Fruit fly (Drosophila melanogaster): ENCODE results near the gene Dip-B.

Dip-B gene

dm6 chr3R:13797269-13797677 is 15.2 kb downstream of the Dip-B start (continued):
- TF ChIP-seq pfk (GFP tag; optimal IDR thresholded peaks at IDR 0.05): no peak
- TF ChIP-seq CG3065 (GFP tag; optimal IDR thresholded peaks at IDR 0.05): peak; percentile 67
- no peak for TF ChIP-seq CG10366 (GFP tag; IDR thresholded peaks at IDR 0.05)
- no peak for TF ChIP-seq CG17328 (GFP tag; IDR thresholded peaks at IDR 0.05)
- peak; percentile 28 for TF ChIP-seq gem (tag; optimal IDR thresholded peaks at IDR 0.05)
- TF ChIP-seq dmrt11E (tag; optimal IDR thresholded peaks at IDR 0.05): peak; percentile 2
- no peak for TF ChIP-seq CG13624 (GFP tag; optimal IDR thresholded peaks at IDR 0.05)
- no peak for TF ChIP-seq CG4328 (GFP tag; optimal IDR thresholded peaks at IDR 0.05)
- TF ChIP-seq CG1603 (tag; optimal IDR thresholded peaks at IDR 0.05): peak; percentile 37
- no peak for TF ChIP-seq Hr51 (GFP tag; optimal IDR thresholded peaks at IDR 0.05)
- no peak for TF ChIP-seq shn (GFP tag; optimal IDR thresholded peaks at IDR 0.05)
- TF ChIP-seq tna (GFP tag; IDR thresholded peaks at IDR 0.05; ENCODE audit: partially characterized antibody): no peak
- no peak for TF ChIP-seq dpn (GFP tag; optimal IDR thresholded peaks at IDR 0.05)
- TF ChIP-seq dmrt99B (tag; optimal IDR thresholded peaks at IDR 0.05): peak; percentile 23
- TF ChIP-seq Atf-2 (GFP tag; optimal IDR thresholded peaks at IDR 0.05): no peak
- TF ChIP-seq CG3995 (GFP tag; optimal IDR thresholded peaks at IDR 0.05): no peak
- TF ChIP-seq pita (GFP tag; optimal IDR thresholded peaks at IDR 0.05): no peak
- TF ChIP-seq ranshi (GFP tag; IDR thresholded peaks at IDR 0.05): no peak
- no peak for TF ChIP-seq dan (GFP tag; IDR thresholded peaks at IDR 0.05)
- no peak for TF ChIP-seq CG10654 (GFP tag; optimal IDR thresholded peaks at IDR 0.05)
- TF ChIP-seq ewg (GFP tag; optimal IDR thresholded peaks at IDR 0.05): no peak
- 0 out of 2 replicates have a peak, but pooled peaks have one; percentile 15 for TF ChIP-seq esg (GFP tag; conservative IDR thresholded peaks at IDR 0.05)
- no peak for TF ChIP-seq gcm2 (GFP tag; optimal IDR thresholded peaks at IDR 0.05)
- TF ChIP-seq CG13424 (tag; optimal IDR thresholded peaks at IDR 0.05): no peak
- no peak for TF ChIP-seq jumu (GFP tag; optimal IDR thresholded peaks at IDR 0.05)
- no peak for TF ChIP-seq CG15514 (GFP tag; optimal IDR thresholded peaks at IDR 0.05)
- no peak for TF ChIP-seq Dip3 (GFP tag; optimal IDR thresholded peaks at IDR 0.05)
- TF ChIP-seq Med (GFP tag): no peak
- TF ChIP-seq CG11504 (tag; optimal IDR thresholded peaks at IDR 0.05): no peak
- peak; percentile 3 for TF ChIP-seq CG30403 (GFP tag; optimal IDR thresholded peaks at IDR 0.05)
- no peak for TF ChIP-seq CG7987 (GFP tag; optimal IDR thresholded peaks at IDR 0.05)
- no peak for TF ChIP-seq CG8944 (GFP tag; optimal IDR thresholded peaks at IDR 0.05)
- TF ChIP-seq CkIIα-i1 (GFP tag; IDR thresholded peaks at IDR 0.05): no peak
- no peak for TF ChIP-seq CG11247 (GFP tag; IDR thresholded peaks at IDR 0.05)
- no peak for TF ChIP-seq lab (GFP tag; optimal IDR thresholded peaks at IDR 0.05)
- no peak for TF ChIP-seq CG11093 (GFP tag; IDR thresholded peaks at IDR 0.05)
- TF ChIP-seq wek (GFP tag; optimal IDR thresholded peaks at IDR 0.05): no peak
- TF ChIP-seq ERR (GFP tag; optimal IDR thresholded peaks at IDR 0.05): no peak
- TF ChIP-seq CG17359 (tag; optimal IDR thresholded peaks at IDR 0.05): no peak
- TF ChIP-seq CG14965 (GFP tag; optimal IDR thresholded peaks at IDR 0.05; ENCODE audit: borderline replicate concordance): no peak
- TF ChIP-seq Bgb (GFP tag; IDR thresholded peaks at IDR 0.05; ENCODE audit: partially characterized antibody): no peak
- TF ChIP-seq CG7745 (tag; optimal IDR thresholded peaks at IDR 0.05): no peak
- peak in 1 of 2 experiments; percentile 51 for TF ChIP-seq bsh (GFP tag; optimal IDR thresholded peaks at IDR 0.05)
- no peak for TF ChIP-seq CG34422 (GFP tag; IDR thresholded peaks at IDR 0.05)
- no peak for TF ChIP-seq HLH54F (GFP tag; optimal IDR thresholded peaks at IDR 0.05)
- no peak for TF ChIP-seq dm (GFP tag; optimal IDR thresholded peaks at IDR 0.05)
- TF ChIP-seq lov (optimal IDR thresholded peaks at IDR 0.05): no peak
- no peak for TF ChIP-seq lov (GFP tag; IDR thresholded peaks at IDR 0.05)
- TF ChIP-seq CG8089 (GFP tag; optimal IDR thresholded peaks at IDR 0.05): no peak
- no peak for TF ChIP-seq D19A (tag; optimal IDR thresholded peaks at IDR 0.05)
- TF ChIP-seq Camta (GFP tag; optimal IDR thresholded peaks at IDR 0.05): no peak

Measured in whole organism, embryonic.